Worm (Caenorhabditis elegans): ENCODE results near the gene cest-2.1.

The cest-2.1 gene

DNA sequence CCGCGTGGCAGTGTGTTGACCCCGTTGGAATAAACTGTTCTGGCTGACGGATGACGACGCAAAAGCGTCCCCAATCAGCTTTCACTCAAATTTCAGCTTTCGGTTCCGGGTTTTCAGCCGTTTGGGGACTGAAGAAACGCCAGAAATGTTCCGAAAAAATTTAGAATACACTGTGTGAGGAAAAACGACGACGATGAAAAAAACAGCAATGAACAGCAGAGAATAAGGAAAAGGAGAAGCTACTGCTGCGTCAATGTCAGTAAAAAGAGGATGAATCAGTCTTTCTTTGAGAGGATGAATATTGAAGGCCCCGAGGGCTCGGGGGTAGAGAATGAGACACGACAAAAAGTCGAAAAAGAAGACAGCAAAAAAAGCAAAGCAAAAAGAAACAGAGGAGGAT, 42.4 kb downstream of the cest-2.1 start:
- no peak for TF ChIP-seq ztf-23 (GFP tag; IDR thresholded peaks at IDR 0.05)
- TF ChIP-seq flt-1 (GFP tag; IDR thresholded peaks at IDR 0.05) = no peak
- no peak for TF ChIP-seq T22C8.4 (GFP tag; IDR thresholded peaks at IDR 0.05)
- no peak for TF ChIP-seq ztf-29 (GFP tag; IDR thresholded peaks at IDR 0.05)
- TF ChIP-seq cog-1 (tag; optimal IDR thresholded peaks at IDR 0.05) = no peak
- TF ChIP-seq tab-1 (GFP tag; IDR thresholded peaks at IDR 0.05) = no peak
- TF ChIP-seq ref-1 (GFP tag; conservative IDR thresholded peaks at IDR 0.05) = no peak
- no peak for TF ChIP-seq klf-2 (GFP tag; conservative IDR thresholded peaks at IDR 0.05)
- no peak for TF ChIP-seq med-1 (GFP tag; optimal IDR thresholded peaks at IDR 0.05; ENCODE audit: insufficient read depth)

DNA sequence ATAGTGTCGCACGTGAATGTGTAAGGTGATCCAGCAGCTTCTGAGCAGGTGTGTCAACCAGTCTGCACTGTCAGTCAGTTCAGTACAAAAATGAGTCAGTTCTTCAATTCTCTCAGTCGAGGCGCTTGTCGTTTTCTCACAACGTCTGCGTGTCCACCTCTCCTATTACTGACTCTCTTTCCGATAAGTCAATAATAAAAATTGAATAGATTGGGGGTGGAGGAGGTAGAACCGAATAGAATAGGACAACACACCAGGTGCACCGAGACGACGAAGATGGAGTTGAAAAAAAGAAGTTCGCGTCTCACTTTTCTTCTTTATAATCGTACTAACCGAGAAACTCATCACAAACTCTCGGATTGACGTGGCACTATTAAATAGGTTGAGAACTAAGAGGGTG, 43.4 kb downstream of the cest-2.1 start:
- TF ChIP-seq klf-2 (GFP tag; conservative IDR thresholded peaks at IDR 0.05) = no peak
- TF ChIP-seq cog-1 (tag; optimal IDR thresholded peaks at IDR 0.05) = no peak
- no peak for TF ChIP-seq flt-1 (GFP tag; IDR thresholded peaks at IDR 0.05)
- no peak for TF ChIP-seq ref-1 (GFP tag; conservative IDR thresholded peaks at IDR 0.05)
- no peak for TF ChIP-seq med-1 (GFP tag; optimal IDR thresholded peaks at IDR 0.05; ENCODE audit: insufficient read depth)

DNA sequence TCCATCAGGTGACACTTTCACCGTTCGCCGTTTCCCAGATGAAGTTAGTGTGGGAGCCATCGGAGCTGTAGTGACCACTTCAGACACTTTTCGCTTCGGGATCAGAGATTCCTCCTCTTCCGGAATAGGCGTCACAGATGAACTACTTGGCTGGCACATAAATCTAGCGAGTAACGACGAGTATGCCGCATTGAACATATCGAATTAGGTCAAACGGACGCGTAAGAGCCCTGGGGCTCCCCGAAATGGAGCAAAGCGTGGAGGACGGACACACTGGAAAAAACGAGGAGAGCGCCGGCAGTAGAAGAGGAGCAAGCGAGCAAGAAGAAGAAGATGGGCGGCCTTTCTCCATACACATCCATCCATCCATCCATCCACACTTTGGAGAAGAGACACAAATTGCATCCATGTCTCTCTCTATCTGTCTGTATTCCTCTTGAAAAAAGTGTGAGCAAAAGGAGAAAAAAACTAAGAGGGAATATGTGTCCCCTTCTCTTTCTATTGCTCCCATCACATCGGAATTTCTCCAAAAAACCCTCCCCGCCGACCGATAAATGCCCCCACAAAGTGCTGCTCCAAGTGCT, 44.8 kb downstream of the cest-2.1 start:
- TF ChIP-seq cog-1 (tag; optimal IDR thresholded peaks at IDR 0.05) = no peak
- TF ChIP-seq ztf-23 (GFP tag; IDR thresholded peaks at IDR 0.05) = no peak
- no peak for TF ChIP-seq flt-1 (GFP tag; IDR thresholded peaks at IDR 0.05)
- no peak for TF ChIP-seq med-1 (GFP tag; optimal IDR thresholded peaks at IDR 0.05; ENCODE audit: insufficient read depth)
- no peak for TF ChIP-seq ztf-29 (GFP tag; IDR thresholded peaks at IDR 0.05)
- TF ChIP-seq ref-1 (GFP tag; conservative IDR thresholded peaks at IDR 0.05) = no peak
- TF ChIP-seq T22C8.4 (GFP tag; IDR thresholded peaks at IDR 0.05) = no peak
- no peak for TF ChIP-seq klf-2 (GFP tag; conservative IDR thresholded peaks at IDR 0.05)
- TF ChIP-seq tab-1 (GFP tag; IDR thresholded peaks at IDR 0.05) = no peak

ce11 chrV:14124187-14124586, 47.1 kb downstream of the cest-2.1 start:
- TF ChIP-seq ztf-23 (GFP tag; IDR thresholded peaks at IDR 0.05) = 0 out of 2 replicates have a peak, but pooled peaks have one; percentile 14

DNA sequence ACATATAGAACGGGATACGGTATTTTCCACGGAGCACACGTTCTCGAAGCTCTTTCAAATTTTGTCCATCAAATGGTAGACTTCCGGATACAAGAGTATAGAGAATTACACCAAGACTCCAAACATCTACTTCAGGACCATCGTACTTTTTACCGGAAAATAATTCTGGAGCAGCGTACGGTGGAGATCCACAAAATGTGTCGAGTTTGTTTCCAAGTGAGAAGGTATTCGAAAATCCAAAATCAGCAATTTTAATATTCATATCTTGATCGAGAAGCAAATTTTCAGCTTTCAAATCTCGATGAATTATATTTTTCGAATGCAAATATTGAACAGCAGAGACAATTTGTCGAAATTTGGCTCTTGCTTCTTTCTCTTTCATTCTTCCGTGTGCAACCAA, 48.1 kb downstream of the cest-2.1 start:
- TF ChIP-seq ref-1 (GFP tag; conservative IDR thresholded peaks at IDR 0.05) (no peak), flt-1 (GFP tag; IDR thresholded peaks at IDR 0.05) (no peak), ztf-23 (GFP tag; IDR thresholded peaks at IDR 0.05) (no peak), klf-2 (GFP tag; conservative IDR thresholded peaks at IDR 0.05) (no peak), T22C8.4 (GFP tag; IDR thresholded peaks at IDR 0.05) (no peak), med-1 (GFP tag; optimal IDR thresholded peaks at IDR 0.05; ENCODE audit: insufficient read depth) (no peak), tab-1 (GFP tag; IDR thresholded peaks at IDR 0.05) (no peak)

- TF ChIP-seq med-1 (GFP tag; optimal IDR thresholded peaks at IDR 0.05; ENCODE audit: insufficient read depth) (no peak), klf-2 (GFP tag; conservative IDR thresholded peaks at IDR 0.05) (no peak), ref-1 (GFP tag; conservative IDR thresholded peaks at IDR 0.05) (no peak), cog-1 (tag; optimal IDR thresholded peaks at IDR 0.05) (no peak), ztf-23 (GFP tag; IDR thresholded peaks at IDR 0.05) (no peak), ztf-29 (GFP tag; IDR thresholded peaks at IDR 0.05) (no peak), tab-1 (GFP tag; IDR thresholded peaks at IDR 0.05) (no peak), flt-1 (GFP tag; IDR thresholded peaks at IDR 0.05) (no peak)
Measured at ce11 chrV:14120674-14121073, 50.6 kb downstream of the cest-2.1 start.

Data from whole organism, midembryonic.